Worm (Caenorhabditis elegans): Measurements from ENCODE around the gene irld-51.

DNA sequence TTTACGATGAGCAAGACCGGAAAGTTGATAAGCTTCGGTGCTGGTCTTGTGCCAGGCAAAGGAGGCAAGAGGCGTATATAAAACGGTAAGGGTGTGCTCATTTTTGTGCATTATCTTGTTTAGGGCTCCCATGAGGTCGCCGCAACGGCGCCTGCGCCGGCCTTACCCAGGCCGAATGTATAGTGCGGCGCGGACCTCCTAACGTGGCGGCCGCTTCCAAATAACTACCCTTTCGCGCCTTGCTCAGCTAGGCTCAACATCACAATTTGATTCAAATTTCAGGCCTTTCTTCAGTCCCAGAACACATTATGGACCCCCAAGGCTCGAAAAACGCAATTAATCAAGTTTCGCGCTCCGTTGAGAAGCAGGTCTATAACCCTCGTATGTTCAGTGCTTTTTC lies 25.0 kb downstream of the irld-51 start, which contains the start of the genes ZK355.3 and ZK355.8:
- TF ChIP-seq aha-1 (tag; optimal IDR thresholded peaks at IDR 0.05), result no peak
- no peak for TF ChIP-seq tbx-2 (tag; optimal IDR thresholded peaks at IDR 0.05)
- no peak for TF ChIP-seq zip-4 (GFP tag; optimal IDR thresholded peaks at IDR 0.05)

All from whole organism, L1 larva.